Worm (Caenorhabditis elegans) whole organism, young adult: Measurements from ENCODE around the gene hpo-9.

Experiments used
- C17E4.6 ChIP-seq: fragments of 200-800 bp; sonication (Bioruptor generic); IDR thresholded peaks from 2 replicates; pipeline ENCODE4 v1.3.6; 2022; ENCODE audit warnings: missing genetic modification reagents, missing genetic modification characterization, missing compliant biosample characterization
- F23B12.7 ChIP-seq: sonication (generic microtip); optimal IDR thresholded peaks from 2 replicates; lab custom pipeline; 2017; ENCODE audit warnings: missing genetic modification characterization, mild to moderate bottlenecking, missing compliant biosample characterization, antibody characterized with exemption, moderate library complexity; ENCODE audit not compliant: insufficient read depth
- F49E8.2 ChIP-seq: sonication (generic microtip); optimal IDR thresholded peaks from 3 replicates; lab custom pipeline; 2017; ENCODE audit warnings: missing genetic modification characterization, mild to moderate bottlenecking, missing compliant biosample characterization, antibody characterized with exemption, moderate library complexity; ENCODE audit not compliant: insufficient read depth
- Y56A3A.18 ChIP-seq: fragments of 200-800 bp; sonication (Bioruptor generic); IDR thresholded peaks from 2 replicates; pipeline ENCODE4 v1.3.6; 2022; ENCODE audit warnings: missing genetic modification reagents, missing genetic modification characterization, missing compliant biosample characterization
- ZK185.1 ChIP-seq: sonication (generic microtip); optimal IDR thresholded peaks from 2 replicates; lab custom pipeline; 2016; ENCODE audit warnings: mild to moderate bottlenecking, missing genetic modification characterization, missing compliant biosample characterization; ENCODE audit not compliant: poor library complexity, severe bottlenecking
- atf-7 ChIP-seq: sonication (generic microtip); optimal IDR thresholded peaks from 2 replicates; lab custom pipeline; 2017; ENCODE audit warnings: mild to moderate bottlenecking, missing genetic modification characterization, missing compliant biosample characterization
- attf-3 ChIP-seq: fragments of 200-800 bp; sonication (Bioruptor generic); conservative IDR thresholded peaks from 2 replicates; pipeline ENCODE4 v1.3.6; 2022; ENCODE audit warnings: missing genetic modification reagents, missing genetic modification characterization, missing compliant biosample characterization
- attf-5 ChIP-seq: fragments of 200-800 bp; sonication (Bioruptor generic); optimal IDR thresholded peaks from 2 replicates; lab custom pipeline; 2018; ENCODE audit warnings: mild to moderate bottlenecking, missing genetic modification characterization, missing compliant biosample characterization
- attf-6 ChIP-seq: fragments of 200-800 bp; sonication (Bioruptor generic); IDR thresholded peaks from 2 replicates; pipeline ENCODE4 v1.3.6; 2022; ENCODE audit warnings: missing genetic modification reagents, missing genetic modification characterization, missing compliant biosample characterization
- bed-1 ChIP-seq: fragments of 200-800 bp; sonication (Bioruptor generic); IDR thresholded peaks from 2 replicates; pipeline ENCODE4 v1.3.6; 2022; ENCODE audit warnings: missing genetic modification reagents, missing genetic modification characterization, missing compliant biosample characterization
- cebp-1 ChIP-seq, 2 experiments: fragments of 200-800 bp in 1 of 2; sonication (Bioruptor generic) in 1 of 2; sonication (generic microtip) in 1 of 2; IDR thresholded peaks in 1 of 2; optimal IDR thresholded peaks in 1 of 2; 2 replicates each; pipeline versions ENCODE4 v1.3.6 to Lab custom; 2017 to 2022; ENCODE audit warnings: missing compliant biosample characterization in 2 of 2, missing genetic modification characterization in 2 of 2, mild to moderate bottlenecking in 1 of 2, missing genetic modification reagents in 1 of 2, moderate library complexity in 1 of 2
- ceh-27 ChIP-seq: fragments of 200-800 bp; sonication (Bioruptor generic); optimal IDR thresholded peaks from 2 replicates; lab custom pipeline; 2018; ENCODE audit warnings: mild to moderate bottlenecking, missing genetic modification characterization, moderate library complexity, missing compliant biosample characterization
- dox-1 ChIP-seq: fragments of 200-800 bp; sonication (Bioruptor generic); IDR thresholded peaks from 2 replicates; pipeline ENCODE4 v1.3.6; 2022; ENCODE audit warnings: missing genetic modification reagents, missing genetic modification characterization, missing compliant biosample characterization
- egrh-3 ChIP-seq: fragments of 200-800 bp; sonication (Bioruptor generic); IDR thresholded peaks from 2 replicates; pipeline ENCODE4 v1.3.6; 2022; ENCODE audit warnings: missing genetic modification reagents, missing genetic modification characterization, missing compliant biosample characterization
- ekl-4 ChIP-seq: fragments of 200-800 bp; sonication (Bioruptor generic); IDR thresholded peaks from 2 replicates; pipeline ENCODE4 v1.3.6; 2022; ENCODE audit warnings: missing genetic modification reagents, missing genetic modification characterization, missing compliant biosample characterization
- lin-35 ChIP-seq, 3 experiments: fragments of 150-350 bp in 2 of 3; sonication (generic microtip) in 1 of 3; optimal IDR thresholded peaks; 2 replicates each; lab custom pipeline; 2014 to 2018; ENCODE audit warnings: missing biosample characterization in 3 of 3, missing genetic modification characterization in 3 of 3, missing genetic modification reagents in 3 of 3
- lin-54 ChIP-seq: fragments of 200-800 bp; sonication (Bioruptor generic); optimal IDR thresholded peaks from 2 replicates; lab custom pipeline; 2018; ENCODE audit warnings: mild to moderate bottlenecking, missing genetic modification characterization, missing compliant biosample characterization
- madf-6 ChIP-seq: fragments of 200-800 bp; sonication (Bioruptor generic); IDR thresholded peaks from 2 replicates; pipeline ENCODE4 v1.3.6; 2022; ENCODE audit warnings: missing genetic modification reagents, missing genetic modification characterization, missing compliant biosample characterization
- mcd-1 ChIP-seq: fragments of 200-800 bp; sonication (Bioruptor generic); IDR thresholded peaks from 2 replicates; pipeline ENCODE4 v1.3.6; 2022; ENCODE audit warnings: missing genetic modification reagents, missing genetic modification characterization, missing compliant biosample characterization
- mel-28 ChIP-seq: sonication (generic microtip); optimal IDR thresholded peaks from 2 replicates; lab custom pipeline; 2016; ENCODE audit warnings: borderline replicate concordance, mild to moderate bottlenecking, missing genetic modification characterization, missing compliant biosample characterization
- mxl-1 ChIP-seq: sonication (generic microtip); optimal IDR thresholded peaks from 2 replicates; lab custom pipeline; 2016; ENCODE audit warnings: missing genetic modification characterization, missing compliant biosample characterization
- pbrm-1 ChIP-seq: fragments of 200-800 bp; sonication (Bioruptor generic); IDR thresholded peaks from 2 replicates; pipeline ENCODE4 v1.3.6; 2022; ENCODE audit warnings: missing genetic modification reagents, missing genetic modification characterization, missing compliant biosample characterization
- rpc-1 ChIP-seq, 2 experiments: fragments of 150-350 bp in 1 of 2; sonication (generic microtip) in 1 of 2; optimal IDR thresholded peaks; 2 replicates each; lab custom pipeline; 2014 to 2018; ENCODE audit warnings: missing biosample characterization in 1 of 2, missing genetic modification characterization in 1 of 2, missing genetic modification reagents in 1 of 2, missing genotype in 1 of 2
- snpc-1.1 ChIP-seq: sonication (generic microtip); optimal IDR thresholded peaks from 2 replicates; lab custom pipeline; 2017; ENCODE audit warnings: missing genetic modification characterization, mild to moderate bottlenecking, missing compliant biosample characterization, antibody characterized with exemption, moderate library complexity, missing genotype, missing genetic modification reagents; ENCODE audit not compliant: insufficient read depth
- snpc-1.3 ChIP-seq: sonication (generic microtip); optimal IDR thresholded peaks from 2 replicates; lab custom pipeline; 2017; ENCODE audit warnings: missing genetic modification characterization, mild to moderate bottlenecking, missing compliant biosample characterization, antibody characterized with exemption, moderate library complexity, missing genotype, missing genetic modification reagents; ENCODE audit not compliant: insufficient read depth
- snpc-3.4 ChIP-seq: sonication (generic microtip); optimal IDR thresholded peaks from 2 replicates; lab custom pipeline; 2017; ENCODE audit warnings: missing genetic modification characterization, mild to moderate bottlenecking, missing compliant biosample characterization, antibody characterized with exemption, moderate library complexity, missing genotype, missing genetic modification reagents
- snpc-4 ChIP-seq, 5 experiments: fragments of 150-350 bp in 1 of 5; sonication (generic microtip) in 4 of 5; optimal IDR thresholded peaks; 2 replicates each; lab custom pipeline; 2014 to 2018; ENCODE audit warnings: missing genetic modification characterization in 5 of 5, missing biosample characterization in 3 of 5, antibody characterized with exemption in 2 of 5, mild to moderate bottlenecking in 2 of 5, missing compliant biosample characterization in 2 of 5, missing genotype in 2 of 5, moderate library complexity in 2 of 5, missing genetic modification reagents in 1 of 5
- tbp1 ChIP-seq: fragments of 200-800 bp; sonication (Bioruptor generic); optimal IDR thresholded peaks from 2 replicates; lab custom pipeline; 2018; ENCODE audit warnings: mild to moderate bottlenecking, missing genetic modification characterization, missing compliant biosample characterization
- zfh-2 ChIP-seq: fragments of 200-800 bp; sonication (Bioruptor generic); conservative IDR thresholded peaks from 2 replicates; pipeline ENCODE4 v1.3.6; 2022; ENCODE audit warnings: missing genetic modification reagents, missing genetic modification characterization, missing compliant biosample characterization

hpo-9 gene

ce11 chrV:7230847-7231246, 6.1 kb downstream of the hpo-9 start, which contains the start of the genes gei-6 and krr-1:
TSS of gene gei-6 (minus strand) at chrV:7230848.
TSS of gene krr-1 (plus strand) at chrV:7231190.
- TF ChIP-seq dox-1 (no peak), snpc-4 (GFP tag; optimal IDR thresholded peaks at IDR 0.05; lab: Kevin White, UChicago) (peak; percentile 9), snpc-4 (tag; optimal IDR thresholded peaks at IDR 0.05; lab: Kevin White, UChicago) (peak in 2 of 4 experiments; percentile 2 to 17), cebp-1 (GFP tag; IDR thresholded peaks at IDR 0.05; lab: Robert Waterston, UW) (no peak), cebp-1 (tag; optimal IDR thresholded peaks at IDR 0.05; lab: Kevin White, UChicago) (peak; percentile 51), mxl-1 (tag; lab: Kevin White, UChicago) (no peak), F23B12.7 (tag; lab: Kevin White, UChicago) (peak; percentile 73), ceh-27 (peak; percentile 9), ZK185.1 (tag; lab: Kevin White, UChicago) (peak; percentile 52), attf-5 (GFP tag; lab: Kevin White, UChicago) (peak; percentile 60), madf-6 (GFP tag; lab: Robert Waterston, UW) (peak; percentile 55; the same call in 1 of the 2 replicates), zfh-2 (GFP tag; lab: Robert Waterston, UW) (peak; percentile 42; the same call in 1 of the 2 replicates), ekl-4 (GFP tag; lab: Robert Waterston, UW) (0 out of 2 replicates have a peak, but pooled peaks have one; percentile 36), snpc-3.4 (tag; lab: Kevin White, UChicago) (peak; percentile 62), F49E8.2 (tag; lab: Kevin White, UChicago) (peak; percentile 8), lin-35 (GFP tag; optimal IDR thresholded peaks at IDR 0.05; lab: Kevin White, UChicago) (peak in 1 of 3 experiments; percentile 53), tbp1 (GFP tag; lab: Kevin White, UChicago) (peak; percentile 25), lin-54 (GFP tag; lab: Kevin White, UChicago) (peak; percentile 14), C17E4.6 (no peak), egrh-3 (GFP tag; lab: Robert Waterston, UW) (0 out of 2 replicates have a peak, but pooled peaks have one; percentile 34), mel-28 (tag; lab: Kevin White, UChicago) (no peak), snpc-1.3 (tag; lab: Kevin White, UChicago) (peak; percentile 55), mcd-1 (peak; percentile 65), atf-7 (tag; lab: Kevin White, UChicago) (no peak), Y56A3A.18 (GFP tag; lab: Robert Waterston, UW) (no peak), pbrm-1 (peak; percentile 15; the same call in 1 of the 2 replicates), attf-3 (GFP tag; lab: Robert Waterston, UW) (0 out of 2 replicates have a peak, but pooled peaks have one; percentile 37), rpc-1 (optimal IDR thresholded peaks at IDR 0.05; lab: Kevin White, UChicago) (peak; percentile 34), rpc-1 (tag; optimal IDR thresholded peaks at IDR 0.05; lab: Kevin White, UChicago) (no peak), snpc-1.1 (tag; lab: Kevin White, UChicago) (peak; percentile 50)

- TF ChIP-seq Y56A3A.18 (GFP tag; lab: Robert Waterston, UW) (0 out of 2 replicates have a peak, but pooled peaks have one; percentile 41), attf-6 (0 out of 2 replicates have a peak, but pooled peaks have one; percentile 23), snpc-1.3 (tag; lab: Kevin White, UChicago) (no peak), ZK185.1 (tag; lab: Kevin White, UChicago) (peak; percentile 18)
Measured at ce11 chrV:7225894-7226293, 11.0 kb downstream of the hpo-9 start.

- TF ChIP-seq dox-1 (no peak), snpc-1.3 (tag; lab: Kevin White, UChicago) (no peak), bed-1 (GFP tag; lab: Robert Waterston, UW) (no peak)
Measured at ce11 chrV:7224947-7225346, 12.0 kb downstream of the hpo-9 start, which contains the start of gene fkb-3. TSS of gene fkb-3 (plus strand) at chrV:7225223.
